Fruit fly (Drosophila melanogaster) whole organism, embryonic: ENCODE data around the gene CG18542.

ENCODE experiments used
- Blimp-1 ChIP-seq: fragments of 200-800 bp; sonication (Bioruptor generic); optimal IDR thresholded peaks from 3 replicates; lab custom pipeline; 2018; ENCODE audit warnings: missing biosample characterization, missing genetic modification characterization, mild to moderate bottlenecking, moderate library complexity, missing genetic modification reagents
- Bteb2 ChIP-seq: fragments of 200-800 bp; sonication (Bioruptor generic); optimal IDR thresholded peaks from 2 replicates; lab custom pipeline; 2016; ENCODE audit warnings: missing biosample characterization, missing genetic modification characterization
- CG1024 ChIP-seq: fragments of 200-800 bp; sonication (Bioruptor generic); IDR thresholded peaks from 2 replicates; pipeline ENCODE4 v1.3.6; 2022; ENCODE audit warnings: missing biosample characterization, missing genetic modification characterization
- CG10431 ChIP-seq: fragments of 200-800 bp; sonication (Bioruptor generic); optimal IDR thresholded peaks from 3 replicates; lab custom pipeline; 2018; ENCODE audit warnings: missing biosample characterization, mild to moderate bottlenecking, missing genetic modification characterization
- CG10979 ChIP-seq: fragments of 200-800 bp; sonication (Bioruptor generic); optimal IDR thresholded peaks from 2 replicates; lab custom pipeline; 2018; ENCODE audit warnings: missing biosample characterization, mild to moderate bottlenecking, missing genetic modification characterization, moderate library complexity
- CG13894 ChIP-seq: fragments of 200-800 bp; sonication (Bioruptor generic); optimal IDR thresholded peaks from 3 replicates; lab custom pipeline; 2018; ENCODE audit warnings: missing biosample characterization, mild to moderate bottlenecking, missing genetic modification characterization, moderate library complexity
- CG1529 ChIP-seq: fragments of 200-800 bp; sonication (Bioruptor generic); optimal IDR thresholded peaks from 3 replicates; lab custom pipeline; 2018; ENCODE audit warnings: missing biosample characterization, missing genetic modification characterization
- CG1603 ChIP-seq: fragments of 200-800 bp; sonication (Bioruptor generic); optimal IDR thresholded peaks from 2 replicates; lab custom pipeline; 2019; ENCODE audit warnings: missing biosample characterization, mild to moderate bottlenecking, missing genetic modification characterization, moderate library complexity
- CG17186 ChIP-seq: fragments of 200-800 bp; sonication (Bioruptor generic); optimal IDR thresholded peaks from 3 replicates; lab custom pipeline; 2017; ENCODE audit warnings: missing biosample characterization, missing genetic modification reagents, missing genetic modification characterization
- CG1832 ChIP-seq: fragments of 200-800 bp; sonication (Bioruptor generic); optimal IDR thresholded peaks from 2 replicates; lab custom pipeline; 2017; ENCODE audit warnings: missing biosample characterization, mild to moderate bottlenecking, missing genetic modification characterization, inconsistent platforms
- CG2120 ChIP-seq: fragments of 200-800 bp; sonication (Bioruptor generic); optimal IDR thresholded peaks from 3 replicates; lab custom pipeline; 2016; ENCODE audit warnings: missing biosample characterization, missing genetic modification characterization
- CG30431 ChIP-seq: fragments of 200-800 bp; sonication (Bioruptor generic); optimal IDR thresholded peaks from 2 replicates; lab custom pipeline; 2017; ENCODE audit warnings: missing biosample characterization, missing genetic modification characterization
- CG31388 ChIP-seq: fragments of 200-800 bp; sonication (Bioruptor generic); optimal IDR thresholded peaks from 2 replicates; lab custom pipeline; 2016; ENCODE audit warnings: missing biosample characterization, missing genetic modification characterization
- CG32772 ChIP-seq: fragments of 200-800 bp; sonication (Bioruptor generic); IDR thresholded peaks from 2 replicates; pipeline ENCODE4 v1.3.6; 2022; ENCODE audit warnings: missing biosample characterization, missing genetic modification characterization
- CG3838 ChIP-seq: fragments of 200-800 bp; sonication (Bioruptor generic); optimal IDR thresholded peaks from 3 replicates; lab custom pipeline; 2016; ENCODE audit warnings: missing biosample characterization, missing genetic modification characterization
- CG6254 ChIP-seq: fragments of 200-800 bp; sonication (Bioruptor generic); optimal IDR thresholded peaks from 3 replicates; lab custom pipeline; 2017; ENCODE audit warnings: mild to moderate bottlenecking, missing biosample characterization, missing genetic modification reagents, missing genetic modification characterization
- CG6854 ChIP-seq: fragments of 200-800 bp; sonication (Bioruptor generic); optimal IDR thresholded peaks from 3 replicates; lab custom pipeline; 2017; ENCODE audit warnings: missing biosample characterization, mild to moderate bottlenecking, missing genetic modification characterization
- CG7271 ChIP-seq: fragments of 200-800 bp; sonication (Bioruptor generic); optimal IDR thresholded peaks from 2 replicates; lab custom pipeline; 2018; ENCODE audit warnings: missing biosample characterization, mild to moderate bottlenecking, missing genetic modification characterization, moderate library complexity
- CG7839 ChIP-seq: fragments of 200-800 bp; sonication (Bioruptor generic); optimal IDR thresholded peaks from 3 replicates; lab custom pipeline; 2018; ENCODE audit warnings: missing biosample characterization, mild to moderate bottlenecking, missing genetic modification characterization, moderate library complexity
- CG8281 ChIP-seq: fragments of 200-800 bp; sonication (Bioruptor generic); optimal IDR thresholded peaks from 2 replicates; lab custom pipeline; 2018; ENCODE audit warnings: missing biosample characterization, mild to moderate bottlenecking, missing genetic modification characterization, moderate library complexity
- CG8388 ChIP-seq: fragments of 200-800 bp; sonication (Bioruptor generic); optimal IDR thresholded peaks from 2 replicates; lab custom pipeline; 2019; ENCODE audit warnings: missing biosample characterization, mild to moderate bottlenecking, missing genetic modification characterization, moderate library complexity
- CG8924 ChIP-seq: fragments of 200-800 bp; optimal IDR thresholded peaks from 3 replicates; lab custom pipeline; 2019; ENCODE audit warnings: missing biosample characterization, mild to moderate bottlenecking, missing genetic modification characterization, moderate library complexity
- Deaf1 ChIP-seq: fragments of 200-800 bp; optimal IDR thresholded peaks from 3 replicates; lab custom pipeline; 2019; ENCODE audit warnings: missing biosample characterization, mild to moderate bottlenecking, missing genetic modification characterization, moderate library complexity
- Dip3 ChIP-seq: fragments of 200-800 bp; sonication (Bioruptor generic); optimal IDR thresholded peaks from 3 replicates; lab custom pipeline; 2016; ENCODE audit warnings: missing biosample characterization, missing genetic modification characterization
- Hr78 ChIP-seq, 2 experiments: fragments of 200-800 bp in 1 of 2; fragments of >200 bp in 1 of 2; sonication (Bioruptor generic) in 1 of 2; optimal IDR thresholded peaks; 2 replicates each; lab custom pipeline; 2017 to 2019; ENCODE audit warnings: missing biosample characterization in 2 of 2, missing genetic modification characterization in 2 of 2, mild to moderate bottlenecking in 1 of 2, moderate library complexity in 1 of 2
- Lhr ChIP-seq: fragments of 200-800 bp; sonication (Bioruptor generic); optimal IDR thresholded peaks from 3 replicates; lab custom pipeline; 2017; ENCODE audit warnings: mild to moderate bottlenecking, missing biosample characterization, missing genetic modification reagents, missing genetic modification characterization
- MESR4 ChIP-seq: fragments of 200-800 bp; sonication (Bioruptor generic); optimal IDR thresholded peaks from 2 replicates; lab custom pipeline; 2018; ENCODE audit warnings: missing biosample characterization, mild to moderate bottlenecking, missing genetic modification characterization, moderate library complexity
- Mad ChIP-seq: fragments of 200-800 bp; sonication (Bioruptor generic); optimal IDR thresholded peaks from 2 replicates; lab custom pipeline; 2016; ENCODE audit warnings: missing biosample characterization, missing genetic modification characterization
- PHDP ChIP-seq: fragments of 200-800 bp; sonication (Bioruptor generic); optimal IDR thresholded peaks from 3 replicates; lab custom pipeline; 2018; ENCODE audit warnings: missing biosample characterization, mild to moderate bottlenecking, missing genetic modification characterization, moderate library complexity
- Ptx1 ChIP-seq: fragments of 200-800 bp; sonication (Bioruptor generic); IDR thresholded peaks from 2 replicates; pipeline ENCODE4 v1.3.6; 2022; ENCODE audit warnings: missing biosample characterization, missing genetic modification characterization
- Taf1 ChIP-seq: fragments of 200-800 bp; sonication (Bioruptor generic); IDR thresholded peaks from 2 replicates; pipeline ENCODE4 v1.3.6; 2022; ENCODE audit warnings: missing biosample characterization, missing genetic modification characterization
- btn ChIP-seq: fragments of 200-800 bp; sonication (Bioruptor generic); optimal IDR thresholded peaks from 2 replicates; lab custom pipeline; 2016; ENCODE audit warnings: missing biosample characterization, missing genetic modification characterization
- cad ChIP-seq: fragments of >200 bp; optimal IDR thresholded peaks from 2 replicates; lab custom pipeline; 2017; ENCODE audit warnings: missing biosample characterization, missing genetic modification characterization
- caup ChIP-seq: fragments of 200-800 bp; sonication (Bioruptor generic); optimal IDR thresholded peaks from 3 replicates; lab custom pipeline; 2017; ENCODE audit warnings: missing biosample characterization, mild to moderate bottlenecking, missing genetic modification characterization, moderate library complexity; ENCODE audit not compliant: severe bottlenecking
- croc ChIP-seq: fragments of 200-800 bp; sonication (Bioruptor generic); conservative IDR thresholded peaks from 3 replicates; pipeline ENCODE4 v1.3.6; 2022; ENCODE audit warnings: missing biosample characterization, missing genetic modification characterization
- da ChIP-seq: fragments of 200-800 bp; sonication (Bioruptor generic); optimal IDR thresholded peaks from 2 replicates; lab custom pipeline; 2016; ENCODE audit warnings: missing biosample characterization, missing genetic modification characterization
- ems ChIP-seq: fragments of 200-800 bp; sonication (Bioruptor generic); optimal IDR thresholded peaks from 3 replicates; lab custom pipeline; 2016; ENCODE audit warnings: missing biosample characterization, missing genetic modification characterization
- eve ChIP-seq, 2 experiments: fragments of >200 bp; optimal IDR thresholded peaks; 2 replicates each; lab custom pipeline; 2017; ENCODE audit warnings: missing biosample characterization in 2 of 2, missing genetic modification characterization in 2 of 2
- fd3F ChIP-seq: fragments of 200-800 bp; sonication (Bioruptor generic); optimal IDR thresholded peaks from 2 replicates; lab custom pipeline; 2018; ENCODE audit warnings: missing biosample characterization, mild to moderate bottlenecking, missing genetic modification characterization, moderate library complexity
- insv ChIP-seq, 2 experiments: fragments of 200-800 bp; sonication (Bioruptor generic); optimal IDR thresholded peaks; 3 replicates each; lab custom pipeline; 2016 to 2018; ENCODE audit warnings: missing biosample characterization in 2 of 2, missing genetic modification characterization in 2 of 2
- kah ChIP-seq: fragments of 200-800 bp; sonication (Bioruptor generic); optimal IDR thresholded peaks from 2 replicates; lab custom pipeline; 2018; ENCODE audit warnings: missing biosample characterization, mild to moderate bottlenecking, missing genetic modification characterization
- lmd ChIP-seq: fragments of 200-800 bp; sonication (Bioruptor generic); IDR thresholded peaks from 2 replicates; pipeline ENCODE4 v1.3.6; 2022; ENCODE audit warnings: missing biosample characterization, missing genetic modification characterization
- mirr ChIP-seq: fragments of 200-800 bp; sonication (Bioruptor generic); optimal IDR thresholded peaks from 3 replicates; lab custom pipeline; 2018; ENCODE audit warnings: missing biosample characterization, mild to moderate bottlenecking, missing genetic modification characterization
- nmo ChIP-seq: fragments of 200-800 bp; sonication (Bioruptor generic); optimal IDR thresholded peaks from 2 replicates; lab custom pipeline; 2018; ENCODE audit warnings: missing biosample characterization, mild to moderate bottlenecking, missing genetic modification characterization, moderate library complexity
- sc ChIP-seq, 3 experiments: fragments of >200 bp in 2 of 3; fragments of 200-800 bp in 1 of 3; sonication (Bioruptor generic) in 1 of 3; optimal IDR thresholded peaks; 2 replicates in 2 of 3; 3 replicates in 1 of 3; lab custom pipeline; 2017; ENCODE audit warnings: mild to moderate bottlenecking in 1 of 3, missing biosample characterization in 1 of 3, missing genetic modification characterization in 1 of 3, missing genetic modification reagents in 1 of 3
- slbo ChIP-seq: fragments of 200-800 bp; sonication (Bioruptor generic); IDR thresholded peaks from 2 replicates; pipeline ENCODE4 v1.3.6; 2022; ENCODE audit warnings: missing biosample characterization, missing genetic modification characterization
- slou ChIP-seq: fragments of 200-800 bp; sonication (Bioruptor generic); optimal IDR thresholded peaks from 3 replicates; lab custom pipeline; 2016; ENCODE audit warnings: missing biosample characterization, missing genetic modification characterization
- tin ChIP-seq: fragments of 200-800 bp; sonication (Bioruptor generic); optimal IDR thresholded peaks from 3 replicates; lab custom pipeline; 2016; ENCODE audit warnings: missing biosample characterization, missing genetic modification characterization
- zen ChIP-seq: fragments of 200-800 bp; sonication (Bioruptor generic); optimal IDR thresholded peaks from 3 replicates; lab custom pipeline; 2018; ENCODE audit warnings: missing biosample characterization, mild to moderate bottlenecking, missing genetic modification characterization, moderate library complexity

Gene CG18542

DNA sequence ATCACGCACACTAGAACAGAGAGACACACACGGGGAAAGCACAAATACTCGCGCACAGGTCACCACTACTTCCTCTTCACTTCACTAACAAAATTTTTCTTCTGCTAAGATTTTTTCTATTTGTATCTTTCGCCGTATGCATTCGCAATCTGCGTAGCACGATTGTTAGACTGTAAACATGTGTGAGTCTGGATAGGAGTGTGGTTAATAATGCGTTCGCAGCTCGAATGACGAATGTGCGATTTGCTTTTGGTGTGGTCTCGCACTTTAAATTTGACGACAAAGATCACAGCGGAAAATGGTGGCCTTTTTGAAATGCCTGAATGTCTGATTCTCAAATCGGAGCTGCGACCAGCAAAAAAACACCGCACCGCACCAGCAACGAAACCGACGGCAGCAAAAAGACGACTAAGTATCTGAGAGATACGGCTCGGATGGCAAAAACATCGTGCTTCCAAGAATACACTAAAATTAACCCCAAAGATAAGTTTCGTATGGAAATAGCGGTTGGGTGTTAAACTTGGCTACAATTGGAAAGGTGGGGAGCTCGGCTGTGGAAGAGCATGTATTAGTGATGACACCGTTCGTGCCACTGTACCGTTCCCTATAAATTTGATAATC lies 19.6 kb downstream of the CG18542 start, which contains the start of gene Unc-115a (continued):
- TF ChIP-seq caup (GFP tag; lab: Kevin White, UChicago): peak; percentile 61
- TF ChIP-seq slou (GFP tag; lab: Kevin White, UChicago): peak; percentile 3
- no peak for TF ChIP-seq Hr78 (GFP tag; optimal IDR thresholded peaks at IDR 0.05; lab: Kevin White, UChicago)
- peak; percentile 40 for TF ChIP-seq mirr (GFP tag; lab: Kevin White, UChicago)
- TF ChIP-seq CG30431: no peak
- peak; percentile 32 for TF ChIP-seq da (GFP tag; lab: Kevin White, UChicago)
- TF ChIP-seq CG6254 (GFP tag; lab: Kevin White, UChicago): no peak
- TF ChIP-seq CG7839 (tag; lab: Kevin White, UChicago): no peak
- TF ChIP-seq slbo (GFP tag; lab: Robert Waterston, UW): no peak
- no peak for TF ChIP-seq fd3F
- no peak for TF ChIP-seq CG1832
- TF ChIP-seq CG6854 (GFP tag; lab: Kevin White, UChicago): peak; percentile 28
- no peak for TF ChIP-seq CG31388
- TF ChIP-seq cad: no peak
- peak; percentile 69 for TF ChIP-seq CG2120 (GFP tag; lab: Kevin White, UChicago)
- TF ChIP-seq nmo (GFP tag; lab: Kevin White, UChicago): peak; percentile 63
- peak; percentile 96 for TF ChIP-seq Deaf1 (tag; lab: Kevin White, UChicago)
- peak in 1 of 2 experiments; percentile 87 for TF ChIP-seq insv (GFP tag; optimal IDR thresholded peaks at IDR 0.05; lab: Kevin White, UChicago)
- no peak for TF ChIP-seq CG32772
- TF ChIP-seq CG17186 (GFP tag; lab: Kevin White, UChicago): peak; percentile 2
- peak; percentile 48 for TF ChIP-seq Bteb2 (GFP tag; lab: Kevin White, UChicago)
- no peak for TF ChIP-seq croc (GFP tag; lab: Robert Waterston, UW)
- peak; percentile 67 for TF ChIP-seq zen (tag; lab: Kevin White, UChicago)
- TF ChIP-seq CG7271 (tag; lab: Kevin White, UChicago): no peak
- peak; percentile 66 for TF ChIP-seq CG8924 (tag; lab: Kevin White, UChicago)
- TF ChIP-seq CG1529 (GFP tag; lab: Kevin White, UChicago): no peak
- peak; percentile 53 for TF ChIP-seq MESR4 (GFP tag; lab: Kevin White, UChicago)
- peak; percentile 92 for TF ChIP-seq Lhr (GFP tag; lab: Kevin White, UChicago)
- TF ChIP-seq Dip3 (GFP tag; lab: Kevin White, UChicago): peak; percentile 25
- TF ChIP-seq CG1603 (tag; lab: Kevin White, UChicago): peak; percentile 92
- TF ChIP-seq CG8388: no peak
- TF ChIP-seq Taf1: no peak
- TF ChIP-seq CG13894 (tag; lab: Kevin White, UChicago): no peak
- TF ChIP-seq ems (GFP tag; lab: Kevin White, UChicago): peak; percentile 17
- peak; percentile 23 for TF ChIP-seq Blimp-1 (GFP tag; lab: Kevin White, UChicago)
- TF ChIP-seq tin (GFP tag; lab: Kevin White, UChicago): peak; percentile 45
- no peak for TF ChIP-seq lmd (GFP tag; lab: Robert Waterston, UW)
- no peak for TF ChIP-seq btn (GFP tag; lab: Kevin White, UChicago)
- TF ChIP-seq CG8281 (tag; lab: Kevin White, UChicago): no peak
- TF ChIP-seq CG3838: no peak
- TF ChIP-seq CG10979 (tag; lab: Kevin White, UChicago): peak; percentile 36
- peak; percentile 63 for TF ChIP-seq Mad
- no peak for TF ChIP-seq sc (optimal IDR thresholded peaks at IDR 0.05; lab: Kevin White, UChicago)
- TF ChIP-seq sc (GFP tag; optimal IDR thresholded peaks at IDR 0.05; lab: Kevin White, UChicago): no peak
- TF ChIP-seq kah (GFP tag; lab: Kevin White, UChicago): peak; percentile 32
- TF ChIP-seq PHDP (tag; lab: Kevin White, UChicago): peak; percentile 38
- no peak for TF ChIP-seq CG1024 (GFP tag; lab: Robert Waterston, UW)
- peak; percentile 32 for TF ChIP-seq CG10431 (GFP tag; lab: Kevin White, UChicago)
- TF ChIP-seq Ptx1 (GFP tag; lab: Robert Waterston, UW): no peak
- TF ChIP-seq eve (GFP tag; optimal IDR thresholded peaks at IDR 0.05; lab: Kevin White, UChicago): no peak
